Worm (Caenorhabditis elegans) whole organism, L2 larva: Measurements from ENCODE around the gene lgc-55.

Source experiments
- C34F6.9 ChIP-seq: fragments of 150-350 bp; optimal IDR thresholded peaks from 2 replicates; lab custom pipeline; 2014; ENCODE audit warnings: missing biosample characterization, missing genetic modification characterization
- R02D3.7 ChIP-seq: fragments of 150-350 bp; optimal IDR thresholded peaks from 2 replicates; lab custom pipeline; 2014; ENCODE audit warnings: missing biosample characterization, missing genetic modification characterization
- Y55F3AM.14 ChIP-seq: fragments of 200-800 bp; sonication (Bioruptor generic); optimal IDR thresholded peaks from 2 replicates; lab custom pipeline; 2018; ENCODE audit warnings: mild to moderate bottlenecking, missing genetic modification characterization, missing compliant biosample characterization
- ZK546.5 ChIP-seq: sonication (generic microtip); optimal IDR thresholded peaks from 2 replicates; lab custom pipeline; 2017; ENCODE audit warnings: missing biosample characterization, missing genetic modification characterization
- alr-1 ChIP-seq: fragments of 150-350 bp; optimal IDR thresholded peaks from 2 replicates; lab custom pipeline; 2014; ENCODE audit warnings: missing biosample characterization, missing genetic modification characterization
- ama-1 ChIP-seq: fragments of 150-350 bp; optimal IDR thresholded peaks from 2 replicates; lab custom pipeline; 2018; ENCODE audit warnings: inconsistent platforms
- blmp-1 ChIP-seq: sonication (generic microtip); optimal IDR thresholded peaks from 2 replicates; lab custom pipeline; 2017; ENCODE audit warnings: missing genetic modification characterization, mild to moderate bottlenecking, missing compliant biosample characterization, antibody characterized with exemption, moderate library complexity; ENCODE audit not compliant: insufficient read depth
- ceh-16 ChIP-seq: fragments of 150-350 bp; optimal IDR thresholded peaks from 2 replicates; lab custom pipeline; 2014; ENCODE audit warnings: missing biosample characterization, missing genetic modification characterization
- ceh-82 ChIP-seq: fragments of 150-350 bp; optimal IDR thresholded peaks from 2 replicates; lab custom pipeline; 2014; ENCODE audit warnings: missing biosample characterization, missing genetic modification characterization
- crh-2 ChIP-seq: sonication (generic microtip); optimal IDR thresholded peaks from 2 replicates; lab custom pipeline; 2017; ENCODE audit warnings: missing biosample characterization, missing genetic modification characterization
- dmd-4 ChIP-seq: sonication (generic microtip); optimal IDR thresholded peaks from 2 replicates; lab custom pipeline; 2017; ENCODE audit warnings: missing biosample characterization, missing genetic modification characterization
- egl-27 ChIP-seq: sonication (generic microtip); optimal IDR thresholded peaks from 3 replicates; lab custom pipeline; 2017; ENCODE audit warnings: missing biosample characterization, missing genetic modification reagents, missing genetic modification characterization
- elt-1 ChIP-seq: fragments of 150-350 bp; optimal IDR thresholded peaks from 2 replicates; lab custom pipeline; 2014; ENCODE audit warnings: missing biosample characterization, missing genetic modification characterization
- elt-3 ChIP-seq: sonication (generic microtip); optimal IDR thresholded peaks from 2 replicates; lab custom pipeline; 2017; ENCODE audit warnings: missing biosample characterization, missing genetic modification characterization
- lin-11 ChIP-seq: fragments of 150-350 bp; sonication (generic microtip); optimal IDR thresholded peaks from 2 replicates; lab custom pipeline; 2014; ENCODE audit warnings: missing biosample characterization, missing genetic modification characterization, inconsistent platforms, mixed read lengths
- lin-13 ChIP-seq: fragments of 150-350 bp; optimal IDR thresholded peaks from 2 replicates; lab custom pipeline; 2014; ENCODE audit warnings: missing biosample characterization, missing genetic modification reagents, missing genetic modification characterization
- mab-5 ChIP-seq: fragments of 150-350 bp; optimal IDR thresholded peaks from 2 replicates; lab custom pipeline; 2014; ENCODE audit warnings: missing biosample characterization, missing genetic modification characterization
- mbf-1 ChIP-seq: sonication (generic microtip); optimal IDR thresholded peaks from 2 replicates; lab custom pipeline; 2017; ENCODE audit warnings: missing biosample characterization, missing genetic modification characterization
- mdl-1 ChIP-seq, 2 experiments: fragments of 150-350 bp in 1 of 2; sonication (generic microtip) in 1 of 2; optimal IDR thresholded peaks; 2 replicates each; lab custom pipeline; 2017; ENCODE audit warnings: missing biosample characterization in 2 of 2, missing genetic modification characterization in 2 of 2
- nhr-10 ChIP-seq: sonication (generic microtip); optimal IDR thresholded peaks from 2 replicates; lab custom pipeline; 2017; ENCODE audit warnings: missing biosample characterization, missing genetic modification characterization
- nhr-11 ChIP-seq: fragments of 150-350 bp; optimal IDR thresholded peaks from 2 replicates; lab custom pipeline; 2014; ENCODE audit warnings: missing biosample characterization, missing genetic modification characterization
- nhr-129 ChIP-seq: fragments of 150-350 bp; optimal IDR thresholded peaks from 2 replicates; lab custom pipeline; 2014; ENCODE audit warnings: missing biosample characterization, missing genetic modification characterization
- nhr-21 ChIP-seq: fragments of 150-350 bp; optimal IDR thresholded peaks from 2 replicates; lab custom pipeline; 2014; ENCODE audit warnings: missing biosample characterization, missing genetic modification characterization
- nhr-23 ChIP-seq: fragments of 150-350 bp; optimal IDR thresholded peaks from 2 replicates; lab custom pipeline; 2014; ENCODE audit warnings: missing biosample characterization, missing genetic modification reagents, missing genetic modification characterization
- nhr-237 ChIP-seq: fragments of 150-350 bp; optimal IDR thresholded peaks from 2 replicates; lab custom pipeline; 2014; ENCODE audit warnings: missing biosample characterization, missing genetic modification characterization
- nhr-25 ChIP-seq: fragments of 150-350 bp; sonication (generic microtip); optimal IDR thresholded peaks from 3 replicates; lab custom pipeline; 2014; ENCODE audit warnings: missing biosample characterization, missing genetic modification characterization
- nhr-6 ChIP-seq: fragments of 150-350 bp; optimal IDR thresholded peaks from 2 replicates; lab custom pipeline; 2014; ENCODE audit warnings: missing biosample characterization, missing genetic modification characterization
- nhr-77 ChIP-seq: fragments of 150-350 bp; optimal IDR thresholded peaks from 2 replicates; lab custom pipeline; 2014; ENCODE audit warnings: missing biosample characterization, missing genetic modification characterization
- peb-1 ChIP-seq: fragments of 150-350 bp; optimal IDR thresholded peaks from 2 replicates; lab custom pipeline; 2014; ENCODE audit warnings: missing biosample characterization, missing genetic modification characterization
- sem-4 ChIP-seq: fragments of 150-350 bp; optimal IDR thresholded peaks from 2 replicates; lab custom pipeline; 2014; ENCODE audit warnings: missing biosample characterization, missing genetic modification reagents, missing genetic modification characterization
- skn-1 ChIP-seq: sonication (generic microtip); optimal IDR thresholded peaks from 2 replicates; lab custom pipeline; 2017; ENCODE audit warnings: missing biosample characterization, missing genetic modification characterization
- sma-3 ChIP-seq: sonication (generic microtip); optimal IDR thresholded peaks from 2 replicates; lab custom pipeline; 2016; ENCODE audit warnings: missing genetic modification reagents, missing genetic modification characterization, missing compliant biosample characterization
- sma-9 ChIP-seq, 2 experiments: fragments of 150-350 bp in 1 of 2; sonication (generic microtip) in 1 of 2; optimal IDR thresholded peaks; 2 replicates each; lab custom pipeline; 2014 to 2016; ENCODE audit warnings: missing genetic modification characterization in 2 of 2, mild to moderate bottlenecking in 1 of 2, missing biosample characterization in 1 of 2, missing compliant biosample characterization in 1 of 2, missing genetic modification reagents in 1 of 2, moderate library complexity in 1 of 2
- snpc-4 ChIP-seq: fragments of 150-350 bp; optimal IDR thresholded peaks from 2 replicates; lab custom pipeline; 2014; ENCODE audit warnings: missing biosample characterization, missing genetic modification characterization
- unc-39 ChIP-seq: fragments of 150-350 bp; optimal IDR thresholded peaks from 2 replicates; lab custom pipeline; 2014; ENCODE audit warnings: missing biosample characterization, missing genetic modification characterization
- unc-55 ChIP-seq: fragments of 150-350 bp; sonication (generic microtip); optimal IDR thresholded peaks from 3 replicates; lab custom pipeline; 2014; ENCODE audit warnings: missing biosample characterization, missing genetic modification reagents, missing genetic modification characterization
- unc-62 ChIP-seq: fragments of 150-350 bp; optimal IDR thresholded peaks from 2 replicates; lab custom pipeline; 2014; ENCODE audit warnings: missing biosample characterization, missing genetic modification reagents, missing genetic modification characterization
- zag-1 ChIP-seq: fragments of 150-350 bp; optimal IDR thresholded peaks from 2 replicates; lab custom pipeline; 2014; ENCODE audit warnings: missing biosample characterization, missing genetic modification characterization
- ztf-1 ChIP-seq: fragments of 200-800 bp; sonication (Bioruptor generic); conservative IDR thresholded peaks from 2 replicates; pipeline ENCODE4 v1.3.6; 2022; ENCODE audit warnings: missing genetic modification characterization, missing compliant biosample characterization
- ztf-11 ChIP-seq: sonication (generic microtip); optimal IDR thresholded peaks from 2 replicates; lab custom pipeline; 2017; ENCODE audit warnings: missing biosample characterization, missing genetic modification characterization
- ztf-4 ChIP-seq: fragments of 150-350 bp; optimal IDR thresholded peaks from 2 replicates; lab custom pipeline; 2014; ENCODE audit warnings: missing biosample characterization, missing genetic modification characterization

The lgc-55 gene

DNA sequence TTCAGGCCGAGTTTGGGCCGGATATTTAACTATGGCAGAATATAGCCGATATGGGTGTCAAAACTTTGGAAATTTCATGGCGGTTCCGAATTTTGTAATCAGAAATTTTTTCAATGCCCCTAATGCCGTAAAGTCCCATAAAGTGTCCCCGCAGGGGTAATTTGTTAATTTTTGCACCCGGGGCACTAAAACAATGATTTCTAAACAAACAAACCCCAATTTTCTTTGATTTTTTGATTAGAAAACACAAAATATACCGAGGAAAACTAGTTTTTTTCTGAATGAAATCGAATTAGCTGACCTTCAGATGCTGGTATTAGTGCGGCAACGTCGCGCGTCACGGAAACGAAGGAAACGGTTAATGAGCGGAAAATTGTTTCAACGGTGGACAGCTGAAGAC lies 12.1 kb downstream of the lgc-55 start:
- no peak for TF ChIP-seq crh-2 (tag; lab: Kevin White, UChicago)
- TF ChIP-seq elt-3 (tag; lab: Kevin White, UChicago) = no peak
- TF ChIP-seq unc-62 (GFP tag; lab: Kevin White, UChicago) = no peak
- no peak for TF ChIP-seq Y55F3AM.14 (GFP tag; lab: Kevin White, UChicago)
- TF ChIP-seq sem-4 (tag; lab: Kevin White, UChicago) = no peak
- TF ChIP-seq sma-3 (GFP tag; lab: Kevin White, UChicago) = no peak
- TF ChIP-seq mdl-1 (tag; optimal IDR thresholded peaks at IDR 0.05; lab: Kevin White, UChicago) = no peak
- TF ChIP-seq peb-1 (tag; lab: Kevin White, UChicago) = no peak
- TF ChIP-seq unc-55 (GFP tag; lab: Kevin White, UChicago) = no peak
- TF ChIP-seq lin-11 (tag; lab: Kevin White, UChicago) = no peak
- TF ChIP-seq C34F6.9 = no peak
- no peak for TF ChIP-seq nhr-23 (tag; lab: Kevin White, UChicago)
- TF ChIP-seq skn-1 = no peak
- TF ChIP-seq ztf-4 (tag; lab: Kevin White, UChicago) = no peak
- TF ChIP-seq nhr-11 (tag; lab: Kevin White, UChicago) = no peak
- no peak for TF ChIP-seq egl-27
- no peak for TF ChIP-seq unc-39 (tag; lab: Kevin White, UChicago)

DNA sequence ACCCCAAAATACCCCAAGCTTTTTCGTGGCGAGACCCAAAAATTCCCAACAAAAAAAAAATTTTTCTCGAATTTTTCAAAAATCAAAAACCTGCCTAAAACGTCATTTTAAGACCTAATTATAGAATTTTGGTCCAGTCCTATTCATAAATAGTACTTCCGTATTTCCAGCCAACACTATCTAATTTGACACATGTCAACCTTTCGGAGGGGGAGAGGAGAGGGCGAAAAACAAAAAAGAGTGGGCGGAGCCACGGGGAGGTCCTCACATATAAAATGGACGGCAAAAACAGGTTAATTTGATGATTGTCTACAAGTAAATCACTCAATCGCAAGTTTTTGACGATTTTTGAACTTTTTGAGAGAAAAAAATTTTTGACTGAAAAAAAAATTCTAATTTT lies 14.4 kb downstream of the lgc-55 start, which contains the start of gene Y113G7A.16:
Gene Y113G7A.16, plus strand, starts transcription at position 301 of the 400 bp plus-strand sequence.
- no peak for TF ChIP-seq ceh-16
- TF ChIP-seq dmd-4 (tag; lab: Kevin White, UChicago) = no peak
- TF ChIP-seq unc-39 (tag; lab: Kevin White, UChicago) = no peak
- TF ChIP-seq nhr-23 (tag; lab: Kevin White, UChicago) = no peak
- TF ChIP-seq nhr-10 (tag; lab: Kevin White, UChicago) = no peak
- no peak for TF ChIP-seq peb-1 (tag; lab: Kevin White, UChicago)
- no peak for TF ChIP-seq elt-1 (tag; lab: Kevin White, UChicago)
- no peak for TF ChIP-seq nhr-77 (tag; lab: Kevin White, UChicago)
- TF ChIP-seq ama-1 (lab: Kevin White, UChicago) = no peak
- TF ChIP-seq zag-1 (tag; lab: Kevin White, UChicago) = no peak
- no peak for TF ChIP-seq mab-5 (tag; lab: Kevin White, UChicago)
- no peak for TF ChIP-seq nhr-21 (tag; lab: Kevin White, UChicago)
- TF ChIP-seq R02D3.7 (tag; lab: Kevin White, UChicago) = no peak
- no peak for TF ChIP-seq nhr-129 (tag; lab: Kevin White, UChicago)
- TF ChIP-seq skn-1 = no peak
- TF ChIP-seq ztf-11 = no peak
- no peak for TF ChIP-seq nhr-6 (tag; lab: Kevin White, UChicago)
- no peak for TF ChIP-seq C34F6.9
- no peak for TF ChIP-seq lin-13 (GFP tag; lab: Kevin White, UChicago)

ce11 chrV:20047310-20047709 lies 24.5 kb downstream of the lgc-55 start, which contains the start of gene spe-19:
TSS of gene spe-19 (minus strand) at chrV:20047410.
- TF ChIP-seq elt-3 (tag; lab: Kevin White, UChicago) (no peak), nhr-10 (tag; lab: Kevin White, UChicago) (no peak), nhr-129 (tag; lab: Kevin White, UChicago) (no peak), ZK546.5 (tag; lab: Kevin White, UChicago) (no peak), R02D3.7 (tag; lab: Kevin White, UChicago) (no peak), nhr-23 (tag; lab: Kevin White, UChicago) (no peak), skn-1 (no peak), Y55F3AM.14 (GFP tag; lab: Kevin White, UChicago) (no peak), unc-62 (GFP tag; lab: Kevin White, UChicago) (no peak), lin-13 (GFP tag; lab: Kevin White, UChicago) (no peak), nhr-25 (tag; lab: Kevin White, UChicago) (no peak), nhr-237 (tag; lab: Kevin White, UChicago) (no peak), unc-55 (GFP tag; lab: Kevin White, UChicago) (no peak), mbf-1 (no peak), nhr-11 (tag; lab: Kevin White, UChicago) (no peak), nhr-77 (tag; lab: Kevin White, UChicago) (no peak), alr-1 (tag; lab: Kevin White, UChicago) (no peak), dmd-4 (tag; lab: Kevin White, UChicago) (no peak), ztf-1 (GFP tag; lab: Robert Waterston, UW) (no peak)

ce11 chrV:20049065-20049464 lies 26.2 kb downstream of the lgc-55 start, which contains the start of gene srh-233:
TSS of gene srh-233 (plus strand) at chrV:20049365.
- TF ChIP-seq unc-55 (GFP tag; lab: Kevin White, UChicago) (no peak), zag-1 (tag; lab: Kevin White, UChicago) (no peak), blmp-1 (no peak), elt-1 (tag; lab: Kevin White, UChicago) (no peak), ceh-82 (tag; lab: Kevin White, UChicago) (no peak), lin-13 (GFP tag; lab: Kevin White, UChicago) (no peak), nhr-6 (tag; lab: Kevin White, UChicago) (no peak), ztf-1 (GFP tag; lab: Robert Waterston, UW) (no peak), snpc-4 (tag; lab: Kevin White, UChicago) (no peak), ama-1 (lab: Kevin White, UChicago) (no peak), ztf-4 (tag; lab: Kevin White, UChicago) (no peak), egl-27 (no peak), nhr-11 (tag; lab: Kevin White, UChicago) (no peak), nhr-21 (tag; lab: Kevin White, UChicago) (no peak), dmd-4 (tag; lab: Kevin White, UChicago) (no peak), unc-39 (tag; lab: Kevin White, UChicago) (no peak), sem-4 (tag; lab: Kevin White, UChicago) (no peak), nhr-10 (tag; lab: Kevin White, UChicago) (no peak), peb-1 (tag; lab: Kevin White, UChicago) (no peak), sma-9 (GFP tag; optimal IDR thresholded peaks at IDR 0.05; lab: Kevin White, UChicago) (no peak), sma-9 (tag; optimal IDR thresholded peaks at IDR 0.05; lab: Kevin White, UChicago) (no peak)
- TF ChIP-seq, all 48 proteins: peak for 0
